Worm (Caenorhabditis elegans) whole organism, young adult: Measurements from ENCODE around the gene jip-1.
"Not testable (repeated sequence)": the region's sequence is repeated elsewhere in the genome, so short reads cannot be mapped to it uniquely, and the experiment has no call there.

Experiments used
- B0336.3 ChIP-seq: fragments of 200-800 bp; sonication (Bioruptor generic); IDR thresholded peaks from 2 replicates; pipeline ENCODE4 v1.3.6; 2022; ENCODE audit warnings: missing genetic modification characterization, missing compliant biosample characterization
- F22D6.2 ChIP-seq: sonication (generic microtip); optimal IDR thresholded peaks from 2 replicates; lab custom pipeline; 2016; ENCODE audit warnings: mild to moderate bottlenecking, missing genetic modification characterization, missing compliant biosample characterization
- F37B4.10 ChIP-seq: fragments of 200-800 bp; sonication (Bioruptor generic); IDR thresholded peaks from 2 replicates; pipeline ENCODE4 v1.3.6; 2022; ENCODE audit warnings: missing genetic modification characterization, missing compliant biosample characterization
- F39B2.1 ChIP-seq: fragments of 200-800 bp; sonication (Bioruptor generic); IDR thresholded peaks from 2 replicates; pipeline ENCODE4 v1.3.6; 2022; ENCODE audit warnings: missing genetic modification reagents, missing genetic modification characterization, missing compliant biosample characterization
- F49E8.2 ChIP-seq: sonication (generic microtip); optimal IDR thresholded peaks from 3 replicates; lab custom pipeline; 2017; ENCODE audit warnings: missing genetic modification characterization, mild to moderate bottlenecking, missing compliant biosample characterization, antibody characterized with exemption, moderate library complexity; ENCODE audit not compliant: insufficient read depth
- F57A8.1 ChIP-seq: fragments of 200-800 bp; sonication (Bioruptor generic); optimal IDR thresholded peaks from 2 replicates; lab custom pipeline; 2018; ENCODE audit warnings: mild to moderate bottlenecking, missing genetic modification characterization, moderate library complexity, missing compliant biosample characterization
- T07F8.4 ChIP-seq: sonication (generic microtip); optimal IDR thresholded peaks from 2 replicates; lab custom pipeline; 2016; ENCODE audit warnings: mild to moderate bottlenecking, missing genetic modification characterization, moderate library complexity, missing compliant biosample characterization
- Y56A3A.18 ChIP-seq: fragments of 200-800 bp; sonication (Bioruptor generic); IDR thresholded peaks from 2 replicates; pipeline ENCODE4 v1.3.6; 2022; ENCODE audit warnings: missing genetic modification reagents, missing genetic modification characterization, missing compliant biosample characterization
- Y67H2A.10 ChIP-seq: fragments of 200-800 bp; sonication (Bioruptor generic); conservative IDR thresholded peaks from 2 replicates; pipeline ENCODE4 v1.3.6; 2022; ENCODE audit warnings: missing genetic modification reagents, missing genetic modification characterization, missing compliant biosample characterization
- Y79H2A.3 ChIP-seq: fragments of 200-800 bp; sonication (Bioruptor generic); conservative IDR thresholded peaks from 2 replicates; pipeline ENCODE4 v1.3.6; 2022; ENCODE audit warnings: missing genetic modification reagents, missing genetic modification characterization, missing compliant biosample characterization
- Y95B8A.8 ChIP-seq: fragments of 200-800 bp; sonication (Bioruptor generic); IDR thresholded peaks from 2 replicates; pipeline ENCODE4 v1.3.6; 2022; ENCODE audit warnings: missing genetic modification reagents, missing genetic modification characterization, missing compliant biosample characterization
- akir-1 ChIP-seq: fragments of 200-800 bp; sonication (Bioruptor generic); optimal IDR thresholded peaks from 2 replicates; lab custom pipeline; 2018; ENCODE audit warnings: mild to moderate bottlenecking, missing genetic modification characterization, moderate library complexity, missing compliant biosample characterization
- aptf-3 ChIP-seq: fragments of 200-800 bp; sonication (Bioruptor generic); IDR thresholded peaks from 2 replicates; pipeline ENCODE4 v1.3.6; 2022; ENCODE audit warnings: missing genetic modification characterization, missing compliant biosample characterization
- attf-5 ChIP-seq: fragments of 200-800 bp; sonication (Bioruptor generic); optimal IDR thresholded peaks from 2 replicates; lab custom pipeline; 2018; ENCODE audit warnings: mild to moderate bottlenecking, missing genetic modification characterization, missing compliant biosample characterization
- attf-6 ChIP-seq: fragments of 200-800 bp; sonication (Bioruptor generic); IDR thresholded peaks from 2 replicates; pipeline ENCODE4 v1.3.6; 2022; ENCODE audit warnings: missing genetic modification reagents, missing genetic modification characterization, missing compliant biosample characterization
- bed-2 ChIP-seq: fragments of 200-800 bp; sonication (Bioruptor generic); IDR thresholded peaks from 2 replicates; pipeline ENCODE4 v1.3.6; 2022; ENCODE audit warnings: missing genetic modification reagents, missing genetic modification characterization, missing compliant biosample characterization
- ceh-100 ChIP-seq: fragments of 200-800 bp; sonication (Bioruptor generic); IDR thresholded peaks from 2 replicates; pipeline ENCODE4 v1.3.6; 2022; ENCODE audit warnings: missing genetic modification reagents, missing genetic modification characterization, missing compliant biosample characterization
- ceh-27 ChIP-seq: fragments of 200-800 bp; sonication (Bioruptor generic); optimal IDR thresholded peaks from 2 replicates; lab custom pipeline; 2018; ENCODE audit warnings: mild to moderate bottlenecking, missing genetic modification characterization, moderate library complexity, missing compliant biosample characterization
- ceh-40 ChIP-seq: fragments of 200-800 bp; sonication (Bioruptor generic); IDR thresholded peaks from 2 replicates; pipeline ENCODE4 v1.3.6; 2022; ENCODE audit warnings: missing genetic modification characterization, missing compliant biosample characterization
- ceh-58 ChIP-seq: fragments of 200-800 bp; sonication (Bioruptor generic); IDR thresholded peaks from 2 replicates; pipeline ENCODE4 v1.3.6; 2022; ENCODE audit warnings: missing genetic modification characterization, missing compliant biosample characterization
- efl-1 ChIP-seq: fragments of 150-350 bp; optimal IDR thresholded peaks from 2 replicates; lab custom pipeline; 2014; ENCODE audit warnings: missing biosample characterization, missing genetic modification reagents, missing genetic modification characterization
- egl-18 ChIP-seq: fragments of 200-800 bp; sonication (Bioruptor generic); IDR thresholded peaks from 2 replicates; pipeline ENCODE4 v1.3.6; 2022; ENCODE audit warnings: missing genetic modification reagents, missing genetic modification characterization, missing compliant biosample characterization
- ekl-4 ChIP-seq: fragments of 200-800 bp; sonication (Bioruptor generic); IDR thresholded peaks from 2 replicates; pipeline ENCODE4 v1.3.6; 2022; ENCODE audit warnings: missing genetic modification reagents, missing genetic modification characterization, missing compliant biosample characterization
- him-1 ChIP-seq: sonication (generic microtip); optimal IDR thresholded peaks from 2 replicates; lab custom pipeline; 2016; ENCODE audit warnings: missing genotype, missing genetic modification reagents, missing genetic modification characterization, missing compliant biosample characterization
- hrde-1 ChIP-seq: sonication (generic microtip); optimal IDR thresholded peaks from 2 replicates; lab custom pipeline; 2016; ENCODE audit warnings: missing genetic modification characterization, mild to moderate bottlenecking, missing compliant biosample characterization, moderate library complexity, missing genotype, missing genetic modification reagents, borderline replicate concordance
- hsf-1 ChIP-seq: fragments of 200-800 bp; sonication (Bioruptor generic); IDR thresholded peaks from 2 replicates; pipeline ENCODE4 v1.3.6; 2022; ENCODE audit warnings: missing genetic modification reagents, missing genetic modification characterization, missing compliant biosample characterization
- lin-40 ChIP-seq: sonication (generic microtip); optimal IDR thresholded peaks from 2 replicates; lab custom pipeline; 2016; ENCODE audit warnings: missing genetic modification characterization, mild to moderate bottlenecking, missing compliant biosample characterization, missing genotype, missing genetic modification reagents
- madf-3 ChIP-seq: fragments of 200-800 bp; sonication (Bioruptor generic); IDR thresholded peaks from 2 replicates; pipeline ENCODE4 v1.3.6; 2022; ENCODE audit warnings: missing genetic modification reagents, missing genetic modification characterization, missing compliant biosample characterization
- madf-6 ChIP-seq: fragments of 200-800 bp; sonication (Bioruptor generic); IDR thresholded peaks from 2 replicates; pipeline ENCODE4 v1.3.6; 2022; ENCODE audit warnings: missing genetic modification reagents, missing genetic modification characterization, missing compliant biosample characterization
- madf-8 ChIP-seq: fragments of 200-800 bp; sonication (Bioruptor generic); conservative IDR thresholded peaks from 2 replicates; pipeline ENCODE4 v1.3.6; 2022; ENCODE audit warnings: missing genetic modification reagents, missing genetic modification characterization, missing compliant biosample characterization
- mcd-1 ChIP-seq: fragments of 200-800 bp; sonication (Bioruptor generic); IDR thresholded peaks from 2 replicates; pipeline ENCODE4 v1.3.6; 2022; ENCODE audit warnings: missing genetic modification reagents, missing genetic modification characterization, missing compliant biosample characterization
- nhr-80 ChIP-seq: sonication (generic microtip); optimal IDR thresholded peaks from 2 replicates; lab custom pipeline; 2016; ENCODE audit warnings: missing genetic modification characterization, missing compliant biosample characterization
- pha-4 ChIP-seq: fragments of 150-350 bp; sonication (generic microtip); optimal IDR thresholded peaks from 2 replicates; lab custom pipeline; 2014; ENCODE audit warnings: missing biosample characterization, missing genetic modification reagents, missing genetic modification characterization
- rpc-1 ChIP-seq, 2 experiments: fragments of 150-350 bp in 1 of 2; sonication (generic microtip) in 1 of 2; optimal IDR thresholded peaks; 2 replicates each; lab custom pipeline; 2014 to 2018; ENCODE audit warnings: missing biosample characterization in 1 of 2, missing genetic modification characterization in 1 of 2, missing genetic modification reagents in 1 of 2, missing genotype in 1 of 2
- snpc-1.1 ChIP-seq: sonication (generic microtip); optimal IDR thresholded peaks from 2 replicates; lab custom pipeline; 2017; ENCODE audit warnings: missing genetic modification characterization, mild to moderate bottlenecking, missing compliant biosample characterization, antibody characterized with exemption, moderate library complexity, missing genotype, missing genetic modification reagents; ENCODE audit not compliant: insufficient read depth
- snpc-3.4 ChIP-seq: sonication (generic microtip); optimal IDR thresholded peaks from 2 replicates; lab custom pipeline; 2017; ENCODE audit warnings: missing genetic modification characterization, mild to moderate bottlenecking, missing compliant biosample characterization, antibody characterized with exemption, moderate library complexity, missing genotype, missing genetic modification reagents
- snpc-4 ChIP-seq, 5 experiments: fragments of 150-350 bp in 1 of 5; sonication (generic microtip) in 4 of 5; optimal IDR thresholded peaks; 2 replicates each; lab custom pipeline; 2014 to 2018; ENCODE audit warnings: missing genetic modification characterization in 5 of 5, missing biosample characterization in 3 of 5, antibody characterized with exemption in 2 of 5, mild to moderate bottlenecking in 2 of 5, missing compliant biosample characterization in 2 of 5, missing genotype in 2 of 5, moderate library complexity in 2 of 5, missing genetic modification reagents in 1 of 5
- xnd-1 ChIP-seq: sonication (generic microtip); optimal IDR thresholded peaks from 2 replicates; lab custom pipeline; 2016; ENCODE audit warnings: missing genotype, missing genetic modification reagents, missing genetic modification characterization, missing compliant biosample characterization
- zfh-2 ChIP-seq: fragments of 200-800 bp; sonication (Bioruptor generic); conservative IDR thresholded peaks from 2 replicates; pipeline ENCODE4 v1.3.6; 2022; ENCODE audit warnings: missing genetic modification reagents, missing genetic modification characterization, missing compliant biosample characterization
- ztf-25 ChIP-seq: fragments of 200-800 bp; sonication (Bioruptor generic); IDR thresholded peaks from 2 replicates; pipeline ENCODE4 v1.3.6; 2022; ENCODE audit warnings: missing genetic modification reagents, missing genetic modification characterization, missing compliant biosample characterization
- ztf-26 ChIP-seq: sonication (generic microtip); optimal IDR thresholded peaks from 2 replicates; lab custom pipeline; 2017; ENCODE audit warnings: missing genetic modification characterization, missing compliant biosample characterization
- ztf-28 ChIP-seq: fragments of 200-800 bp; sonication (Bioruptor generic); IDR thresholded peaks from 2 replicates; pipeline ENCODE4 v1.3.6; 2022; ENCODE audit warnings: missing genetic modification reagents, missing genetic modification characterization, missing compliant biosample characterization

jip-1 gene

ce11 chrII:1326689-1327088 is at the start of gene jip-1:
jip-1 (plus strand) TSS chrII:1326989.
- TF ChIP-seq Y67H2A.10 (GFP tag; lab: Robert Waterston, UW) = no peak
- no peak for TF ChIP-seq attf-5 (GFP tag; lab: Kevin White, UChicago)
- TF ChIP-seq pha-4 (tag; lab: Kevin White, UChicago) = no peak
- TF ChIP-seq nhr-80 (tag; lab: Kevin White, UChicago) = no peak
- TF ChIP-seq hsf-1 (GFP tag; lab: Robert Waterston, UW) = no peak
- no peak for TF ChIP-seq ceh-40 (GFP tag; lab: Robert Waterston, UW)
- TF ChIP-seq F39B2.1 (GFP tag; lab: Robert Waterston, UW) = no peak
- TF ChIP-seq snpc-3.4 (tag; lab: Kevin White, UChicago) = no peak
- no peak for TF ChIP-seq attf-6 (GFP tag; lab: Robert Waterston, UW)
- no peak for TF ChIP-seq madf-3 (GFP tag; lab: Robert Waterston, UW)
- no peak for TF ChIP-seq snpc-4 (GFP tag; optimal IDR thresholded peaks at IDR 0.05; lab: Kevin White, UChicago)
- no peak for TF ChIP-seq snpc-4 (tag; optimal IDR thresholded peaks at IDR 0.05; lab: Kevin White, UChicago)
- no peak for TF ChIP-seq aptf-3 (GFP tag; lab: Robert Waterston, UW)
- TF ChIP-seq ceh-58 = no peak
- TF ChIP-seq ceh-100 (GFP tag; lab: Robert Waterston, UW) = no peak
- TF ChIP-seq him-1 (tag; lab: Kevin White, UChicago) = no peak
- no peak for TF ChIP-seq hrde-1 (tag; lab: Kevin White, UChicago)
- TF ChIP-seq Y95B8A.8 (GFP tag; lab: Robert Waterston, UW) = no peak
- TF ChIP-seq F37B4.10 = no peak

- TF ChIP-seq ekl-4 (GFP tag; lab: Robert Waterston, UW); aptf-3 (GFP tag; lab: Robert Waterston, UW); madf-8: not testable (repeated sequence)
Measured at ce11 chrII:1278350-1278749, 48.4 kb upstream of the jip-1 start, which contains the start of gene srz-63. srz-63 (plus strand) TSS chrII:1278650.

- TF ChIP-seq snpc-1.1 (tag; lab: Kevin White, UChicago) = peak; percentile 77
- no peak for TF ChIP-seq F49E8.2
- no peak for TF ChIP-seq F39B2.1 (GFP tag; lab: Robert Waterston, UW)
- TF ChIP-seq Y79H2A.3 (GFP tag; lab: Robert Waterston, UW) = no peak
- no peak for TF ChIP-seq F22D6.2 (tag; lab: Kevin White, UChicago)
- peak; percentile 9 for TF ChIP-seq snpc-4 (GFP tag; optimal IDR thresholded peaks at IDR 0.05; lab: Kevin White, UChicago)
- no peak for TF ChIP-seq snpc-4 (tag; optimal IDR thresholded peaks at IDR 0.05; lab: Kevin White, UChicago)
- TF ChIP-seq nhr-80 (tag; lab: Kevin White, UChicago) = no peak
- TF ChIP-seq rpc-1 (optimal IDR thresholded peaks at IDR 0.05; lab: Kevin White, UChicago) = no peak
- peak; percentile 12 for TF ChIP-seq rpc-1 (tag; optimal IDR thresholded peaks at IDR 0.05; lab: Kevin White, UChicago)
- TF ChIP-seq egl-18 (GFP tag; lab: Robert Waterston, UW) = no peak
- 0 out of 2 replicates have a peak, but pooled peaks have one; percentile 31 for TF ChIP-seq zfh-2 (GFP tag; lab: Robert Waterston, UW)
- TF ChIP-seq ztf-26 (tag; lab: Kevin White, UChicago) = no peak
- no peak for TF ChIP-seq madf-8
- TF ChIP-seq mcd-1 (GFP tag; lab: Robert Waterston, UW) = peak; percentile 54
- TF ChIP-seq xnd-1 (tag; lab: Kevin White, UChicago) = no peak
- TF ChIP-seq akir-1 (GFP tag; lab: Kevin White, UChicago) = no peak
Measured at ce11 chrII:1284985-1285384, 41.8 kb upstream of the jip-1 start.

ce11 chrII:1285514-1285913 is 41.3 kb upstream of the jip-1 start, which contains the start of the genes Y57G7A.6 and Y57G7A.3:
Y57G7A.6 (minus strand) TSS chrII:1285614.
Y57G7A.3 (plus strand) TSS chrII:1285782.
- TF ChIP-seq madf-6 = no peak
- TF ChIP-seq B0336.3 = no peak
- no peak for TF ChIP-seq efl-1
- no peak for TF ChIP-seq ztf-25
- no peak for TF ChIP-seq F57A8.1 (GFP tag; lab: Kevin White, UChicago)
- no peak for TF ChIP-seq bed-2 (GFP tag; lab: Robert Waterston, UW)
- TF ChIP-seq T07F8.4 (tag; lab: Kevin White, UChicago) = no peak
- no peak for TF ChIP-seq aptf-3 (GFP tag; lab: Robert Waterston, UW)
- no peak for TF ChIP-seq Y56A3A.18 (GFP tag; lab: Robert Waterston, UW)
- no peak for TF ChIP-seq ceh-27
- TF ChIP-seq hrde-1 (tag; lab: Kevin White, UChicago) = no peak
- TF ChIP-seq mcd-1 (GFP tag; lab: Robert Waterston, UW) = no peak
- no peak for TF ChIP-seq ceh-40 (GFP tag; lab: Robert Waterston, UW)
- no peak for TF ChIP-seq ztf-28 (GFP tag; lab: Robert Waterston, UW)
- no peak for TF ChIP-seq lin-40 (tag; lab: Kevin White, UChicago)
